Worm (Caenorhabditis elegans): ENCODE results near the gene C50B6.7.

The C50B6.7 gene

DNA sequence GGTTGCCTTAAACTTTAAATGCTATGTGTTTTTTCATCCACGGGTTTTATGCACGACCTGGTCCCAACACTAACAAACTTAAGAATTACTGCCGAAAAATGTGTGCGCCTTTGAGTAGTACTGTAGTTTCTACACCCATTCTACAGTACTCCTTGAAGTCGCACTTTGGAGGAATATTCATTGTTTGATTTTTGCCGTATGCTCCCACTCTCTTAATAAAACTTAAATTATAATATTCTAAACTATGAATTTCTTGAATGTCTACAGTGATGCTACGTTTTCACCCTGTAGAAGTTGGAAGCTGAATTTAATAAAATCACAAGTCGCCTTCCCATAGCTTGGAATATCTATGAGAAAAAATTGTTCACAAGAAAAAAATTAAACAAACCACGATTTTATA, 15.0 kb downstream of the C50B6.7 start:
- no peak for TF ChIP-seq unc-62 (GFP tag; optimal IDR thresholded peaks at IDR 0.05)

DNA sequence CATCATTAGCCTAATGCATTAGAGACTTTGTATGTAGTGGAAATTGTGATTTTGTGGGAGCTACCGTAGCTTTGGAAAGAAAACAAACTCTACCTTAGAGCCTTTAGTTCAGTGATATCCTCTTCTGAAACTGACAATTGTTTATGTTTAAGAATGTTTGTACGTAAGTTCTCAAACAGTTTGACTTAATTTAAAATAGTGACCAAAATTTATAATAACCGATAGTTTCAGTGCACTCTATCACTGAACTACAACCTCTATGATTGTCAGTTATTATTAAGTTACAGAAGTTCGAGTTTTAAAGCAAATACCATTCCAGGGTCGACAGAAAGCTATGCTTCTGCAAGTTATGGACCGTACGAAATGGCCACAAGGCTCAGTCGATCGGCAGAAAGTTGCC, 16.2 kb downstream of the C50B6.7 start, which contains the start of gene C50B6.1:
TSS of gene C50B6.1 (plus strand) at position 301 of the 400 bp plus-strand sequence.
- no peak for TF ChIP-seq unc-62 (GFP tag; optimal IDR thresholded peaks at IDR 0.05)

DNA sequence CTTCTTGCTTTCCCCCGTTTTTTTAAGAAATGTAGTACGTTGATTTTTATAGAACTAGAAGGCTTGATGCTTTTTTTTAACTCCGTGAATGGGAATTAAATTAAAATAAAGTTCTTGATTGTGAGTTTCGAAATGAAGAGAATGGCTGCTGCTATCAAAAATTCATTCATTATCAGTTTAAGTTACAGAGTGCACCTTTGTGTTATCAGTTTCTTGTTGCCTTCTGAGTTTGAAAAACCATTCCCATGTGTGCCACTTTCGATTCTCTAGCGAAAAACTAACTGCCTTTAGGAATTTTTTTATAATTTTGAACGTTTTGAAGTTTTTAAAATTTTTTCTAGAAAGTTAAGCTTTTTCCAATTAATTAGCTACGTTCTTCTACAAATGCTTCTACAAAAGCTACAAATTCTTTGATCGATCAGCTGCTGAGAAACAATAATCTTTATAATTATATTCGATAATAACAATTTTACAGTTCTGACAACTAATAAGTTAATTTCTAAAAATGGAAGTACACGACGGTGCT, 20.1 kb downstream of the C50B6.7 start, which contains the start of gene C26E1.2:
TSS of gene C26E1.2 (plus strand) at position 476 of the 526 bp plus-strand sequence.
- no peak for TF ChIP-seq unc-62 (GFP tag; optimal IDR thresholded peaks at IDR 0.05)

DNA sequence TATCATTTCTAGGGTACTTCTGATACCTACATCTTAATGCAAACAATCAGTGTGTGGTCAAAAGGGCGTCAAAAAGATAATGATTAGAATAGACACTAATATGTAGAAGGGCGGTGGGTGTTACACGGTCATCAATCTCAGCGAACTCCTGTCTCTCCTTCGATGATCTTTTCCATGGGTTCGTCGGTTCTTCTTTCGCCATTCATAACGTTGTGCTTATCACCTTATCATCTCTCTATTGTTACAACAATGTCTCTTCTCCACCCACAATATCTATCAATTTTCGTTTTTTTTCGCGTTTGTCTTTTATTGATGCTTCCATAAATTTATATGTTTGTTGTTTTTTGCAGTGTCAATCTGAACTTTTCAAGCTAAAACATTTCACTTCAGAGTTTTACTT, 23.3 kb downstream of the C50B6.7 start, which contains the start of gene ceh-79:
TSS of gene ceh-79 (plus strand) at position 391 of the 400 bp plus-strand sequence.
- TF ChIP-seq unc-62 (GFP tag; optimal IDR thresholded peaks at IDR 0.05) = no peak

DNA sequence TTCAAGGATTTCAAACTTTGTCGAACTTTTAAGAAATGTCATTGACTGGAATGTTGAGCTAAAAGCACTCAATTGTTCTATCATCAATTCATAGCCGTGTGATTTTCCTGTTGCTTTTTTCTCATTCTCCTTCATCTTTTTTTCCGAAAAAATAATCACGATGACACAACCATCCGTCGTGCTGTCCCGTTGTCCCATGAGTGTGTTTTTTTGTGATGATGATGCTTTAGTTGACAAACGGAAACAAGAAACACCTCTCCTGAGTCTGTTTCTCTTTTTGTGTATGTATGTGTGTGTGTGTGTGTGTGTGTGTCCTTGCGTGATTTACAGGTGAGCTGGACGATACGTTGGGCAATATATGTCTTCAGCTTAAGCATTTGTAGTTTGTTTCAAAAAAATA, 24.3 kb downstream of the C50B6.7 start:
- no peak for TF ChIP-seq unc-62 (GFP tag; optimal IDR thresholded peaks at IDR 0.05)

DNA sequence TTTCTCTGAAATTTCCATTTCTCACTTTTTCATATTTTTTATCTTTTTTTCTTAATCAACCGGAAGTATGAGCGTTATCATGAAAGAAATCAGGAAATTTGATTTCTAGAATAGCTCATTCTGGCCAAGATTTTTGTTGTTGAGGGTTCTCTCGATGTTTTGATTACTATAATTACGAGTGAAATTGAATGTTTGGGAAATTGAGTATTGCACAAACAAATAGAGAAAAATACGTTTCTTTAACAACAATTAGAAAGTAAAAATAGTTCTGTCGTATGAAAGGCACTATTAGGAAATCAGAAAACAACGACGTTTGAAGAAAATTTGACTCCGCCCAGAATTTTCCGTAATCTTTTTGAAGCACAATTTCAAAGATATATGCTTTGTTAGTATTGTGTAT, 25.4 kb downstream of the C50B6.7 start:
- TF ChIP-seq unc-62 (GFP tag; optimal IDR thresholded peaks at IDR 0.05) = no peak

DNA sequence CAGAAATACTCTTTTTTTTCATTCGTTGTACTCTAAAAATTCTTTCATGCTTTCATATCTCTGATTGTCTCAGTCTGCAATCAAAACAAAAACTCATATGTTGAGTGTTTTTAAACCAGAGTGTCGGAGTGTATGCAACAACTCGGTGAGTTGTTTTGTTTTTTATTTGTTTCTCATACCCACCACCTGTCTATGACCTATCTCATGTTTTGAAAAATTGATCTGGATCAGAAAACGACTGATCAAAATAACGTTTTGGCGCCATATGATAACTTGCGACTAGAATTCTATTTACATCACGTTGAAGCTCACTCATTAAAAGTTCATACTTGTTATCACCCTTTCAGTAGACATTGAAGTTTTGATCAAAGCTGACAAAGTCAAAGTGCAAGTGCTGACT, 26.1 kb downstream of the C50B6.7 start:
- no peak for TF ChIP-seq unc-62 (GFP tag; optimal IDR thresholded peaks at IDR 0.05)

DNA sequence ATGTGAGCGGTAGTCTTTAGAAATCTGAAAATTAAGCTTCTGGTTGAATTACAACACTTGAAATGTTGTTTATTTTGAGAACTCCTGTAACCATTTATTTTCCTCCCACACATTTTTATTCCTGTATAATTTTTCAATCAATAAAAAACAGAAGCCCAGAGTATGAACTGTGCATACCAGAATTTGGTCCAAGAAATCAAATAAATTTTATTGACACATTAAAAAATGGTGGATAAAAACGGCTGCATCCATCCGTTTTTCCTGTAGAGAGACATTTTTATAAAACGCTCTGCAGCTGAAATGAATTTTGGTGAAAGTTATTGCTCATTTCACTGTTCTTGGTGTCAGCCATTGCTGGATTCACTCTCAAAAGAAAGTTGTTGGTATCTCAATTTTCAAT, 27.6 kb downstream of the C50B6.7 start, which contains the start of gene C26E1.1:
TSS of gene C26E1.1 (plus strand) at position 301 of the 400 bp plus-strand sequence.
- no peak for TF ChIP-seq unc-62 (GFP tag; optimal IDR thresholded peaks at IDR 0.05)

DNA sequence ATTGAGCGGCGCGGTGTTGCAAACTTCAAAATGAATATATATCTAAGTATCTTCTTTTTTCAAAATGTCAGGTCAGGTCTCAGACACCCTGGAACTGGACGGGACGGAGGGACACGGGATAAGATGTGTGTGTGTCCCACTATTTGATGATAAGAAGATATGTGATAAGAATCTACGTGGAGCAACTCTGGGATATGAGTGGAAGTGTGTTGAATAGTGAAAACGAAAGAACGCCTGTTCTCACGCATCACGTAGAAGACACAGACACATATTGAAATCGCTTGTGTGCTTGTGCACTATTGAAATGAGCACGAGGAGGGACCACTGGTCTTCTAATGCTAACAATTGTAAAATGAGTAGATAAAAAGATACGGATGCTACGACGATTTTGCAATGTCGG, 28.9 kb downstream of the C50B6.7 start, which contains the start of gene uig-1:
TSS of gene uig-1 (minus strand) at position 120 of the 400 bp plus-strand sequence.
- TF ChIP-seq unc-62 (GFP tag; optimal IDR thresholded peaks at IDR 0.05) = no peak

DNA sequence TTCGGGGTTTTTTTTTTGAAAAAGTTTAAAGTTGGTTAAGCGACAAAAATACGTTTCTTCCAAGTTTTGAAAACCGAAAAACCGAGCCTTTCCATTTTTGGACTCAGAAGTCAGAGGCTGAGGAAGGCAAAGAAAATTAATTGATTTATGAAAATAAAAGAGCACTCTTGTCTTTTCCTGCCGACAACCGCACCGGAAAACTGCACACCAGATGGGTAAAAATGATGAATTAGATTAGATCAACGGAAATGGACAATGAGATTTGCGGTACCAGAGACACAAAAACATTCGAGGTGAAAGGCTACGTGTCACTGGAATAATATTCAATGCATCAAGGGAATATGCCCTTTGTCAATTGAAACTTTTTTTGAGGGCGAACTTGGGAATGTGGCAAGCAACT, 30.3 kb downstream of the C50B6.7 start:
- TF ChIP-seq unc-62 (GFP tag; optimal IDR thresholded peaks at IDR 0.05) = no peak

DNA sequence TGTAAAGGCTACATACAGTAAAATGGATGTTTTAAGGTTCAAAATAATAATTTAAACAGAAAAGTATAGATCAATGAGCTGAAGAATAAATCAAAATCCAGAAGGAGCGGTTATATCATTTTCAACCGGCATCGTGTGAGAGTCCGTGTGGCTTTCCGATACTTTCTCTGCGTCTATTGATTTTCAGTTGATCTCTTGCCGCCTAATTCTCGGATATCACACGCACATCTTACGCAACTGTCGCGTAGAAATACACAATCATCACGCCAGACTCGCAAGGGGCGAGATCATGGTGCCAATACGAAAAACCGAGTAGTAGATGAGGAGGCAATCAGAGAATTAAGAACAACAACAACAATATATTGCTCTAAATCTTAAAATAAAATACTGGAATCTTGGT, 35.9 kb downstream of the C50B6.7 start:
- TF ChIP-seq unc-62 (GFP tag; optimal IDR thresholded peaks at IDR 0.05) = no peak

DNA sequence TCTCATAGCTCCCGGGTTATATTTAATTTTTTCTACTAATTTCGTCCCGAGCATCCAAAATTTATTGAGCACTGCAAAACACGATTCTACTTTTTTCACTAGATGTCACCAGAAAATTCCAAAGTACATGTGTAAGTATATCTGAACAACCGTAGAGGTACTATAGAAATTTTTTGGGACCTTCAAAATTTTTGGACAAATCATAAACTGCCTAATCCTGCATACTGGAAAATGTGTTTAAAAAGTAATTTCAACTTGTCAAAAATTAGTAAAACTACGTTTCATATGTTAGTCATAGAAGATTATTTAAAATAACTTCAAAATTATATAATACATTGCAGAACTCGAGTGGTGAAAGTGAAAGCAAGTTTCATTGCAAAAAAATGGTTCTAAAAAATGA, 38.3 kb downstream of the C50B6.7 start:
- TF ChIP-seq unc-62 (GFP tag; optimal IDR thresholded peaks at IDR 0.05) = no peak

DNA sequence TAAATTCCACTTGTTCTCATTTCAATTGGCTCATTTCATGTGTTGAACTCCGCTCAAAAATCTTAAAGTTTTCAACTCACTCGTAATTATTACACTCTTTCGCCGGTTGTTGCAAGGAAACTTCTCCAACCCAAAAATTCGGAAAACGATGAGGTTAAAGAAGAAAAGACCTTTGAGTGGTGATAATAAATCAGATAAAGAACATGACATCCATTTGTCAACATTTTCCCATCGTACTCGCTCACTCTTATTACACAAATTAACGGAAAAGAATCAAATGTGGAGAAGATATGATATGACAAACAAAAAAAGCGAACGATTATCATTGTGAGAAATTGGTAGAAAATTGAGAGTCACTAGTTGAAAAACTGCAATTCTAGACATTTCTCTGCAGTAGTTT, 39.5 kb downstream of the C50B6.7 start:
- no peak for TF ChIP-seq unc-62 (GFP tag; optimal IDR thresholded peaks at IDR 0.05)

DNA sequence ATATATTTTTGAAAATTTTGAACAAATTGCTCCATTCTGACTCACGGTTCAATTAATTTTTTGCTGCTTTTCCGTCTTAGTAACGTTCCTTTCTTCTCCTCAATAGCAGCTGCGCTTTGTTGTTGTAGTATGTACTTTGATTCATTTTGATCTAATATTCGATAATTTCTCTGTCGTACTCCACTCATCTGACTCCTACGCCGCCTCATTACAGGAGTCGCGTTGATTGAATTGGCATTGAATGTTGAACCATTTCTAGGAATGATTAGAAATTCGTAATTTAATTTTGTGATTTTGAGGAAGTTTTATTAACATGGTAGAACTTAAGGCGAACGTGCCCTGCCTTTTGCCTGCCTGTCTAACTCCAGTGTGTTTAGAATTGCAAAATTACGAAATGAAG, 41.8 kb downstream of the C50B6.7 start:
- no peak for TF ChIP-seq unc-62 (GFP tag; optimal IDR thresholded peaks at IDR 0.05)

DNA sequence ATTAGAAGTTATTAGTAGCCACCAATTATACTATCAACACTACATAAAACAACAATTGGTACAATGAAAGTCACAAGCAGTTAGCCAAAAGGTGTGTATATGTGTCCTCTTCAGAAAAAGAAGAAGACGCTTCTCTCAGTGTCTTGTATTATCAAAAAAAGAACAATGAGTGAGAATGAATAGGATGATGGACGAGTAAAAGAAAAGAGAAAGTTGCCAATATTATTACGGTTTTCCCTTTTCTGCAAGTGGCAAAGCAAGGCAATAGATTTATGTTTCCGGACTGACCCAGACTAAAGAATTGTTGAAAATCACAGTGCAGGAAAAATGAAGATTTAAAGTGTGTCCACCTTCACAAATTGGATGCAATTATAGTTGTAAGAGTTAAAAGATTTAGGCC, 44.4 kb downstream of the C50B6.7 start:
- no peak for TF ChIP-seq unc-62 (GFP tag; optimal IDR thresholded peaks at IDR 0.05)

DNA sequence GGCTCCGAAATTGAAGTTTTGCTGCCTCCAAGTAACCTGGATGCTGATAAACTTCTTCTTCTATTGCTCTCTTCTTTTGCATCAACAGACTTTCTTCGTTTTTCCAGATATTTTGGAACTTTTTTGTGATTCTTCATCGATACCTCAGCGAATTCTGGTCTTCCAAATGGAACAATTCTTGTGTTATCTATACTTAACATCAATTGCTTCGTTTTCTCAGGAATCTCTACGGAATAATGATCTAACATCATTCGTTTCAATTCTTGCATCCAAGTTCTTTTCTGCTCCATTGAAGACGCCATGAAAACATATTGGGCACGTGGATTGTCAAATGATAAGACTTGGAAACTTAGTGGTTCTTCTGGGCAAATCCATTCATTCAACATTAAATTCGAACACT, 48.8 kb downstream of the C50B6.7 start, which contains the start of gene F32F2.4:
TSS of gene F32F2.4 (plus strand) at position 301 of the 400 bp plus-strand sequence.
- TF ChIP-seq unc-62 (GFP tag; optimal IDR thresholded peaks at IDR 0.05) = no peak

DNA sequence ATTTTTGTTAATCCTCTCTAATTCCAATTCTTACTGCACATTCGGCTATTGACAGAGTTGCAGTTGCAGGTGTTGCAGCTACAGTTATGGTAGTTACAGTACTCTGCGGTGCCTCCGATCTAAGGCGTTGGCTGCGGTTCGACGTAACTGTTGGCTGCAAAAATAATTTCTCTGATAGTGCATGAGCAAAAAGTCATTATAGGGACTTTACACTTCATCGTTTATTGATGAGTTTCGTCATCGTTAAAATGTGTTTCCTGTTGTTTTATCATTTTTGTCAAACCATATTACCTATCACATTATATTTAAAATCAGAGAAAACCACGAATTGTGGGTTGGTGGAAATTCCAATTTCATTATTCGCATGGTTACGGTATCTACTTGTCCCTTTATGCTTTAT, 50.2 kb downstream of the C50B6.7 start:
- TF ChIP-seq unc-62 (GFP tag; optimal IDR thresholded peaks at IDR 0.05) = no peak

DNA sequence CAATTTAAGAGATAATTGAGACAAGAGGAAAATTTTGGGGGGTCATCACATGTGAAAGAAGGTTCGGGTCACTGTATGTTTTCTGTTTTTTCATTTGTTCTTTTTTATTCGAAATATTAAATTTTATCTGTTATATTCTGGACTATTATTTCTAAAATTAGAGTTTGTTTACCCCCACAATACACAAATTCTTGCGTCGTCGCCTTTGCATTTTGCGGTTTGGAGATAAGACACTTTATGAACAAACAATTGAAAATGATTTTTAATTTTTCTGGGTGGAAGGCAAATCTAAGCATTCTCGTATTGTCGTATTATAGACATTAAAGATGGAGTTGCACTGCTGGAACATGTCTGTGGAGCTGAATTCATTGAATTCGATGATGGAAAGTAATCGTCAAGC, 51.5 kb downstream of the C50B6.7 start:
- TF ChIP-seq unc-62 (GFP tag; optimal IDR thresholded peaks at IDR 0.05) = no peak
